Worm (Caenorhabditis elegans) whole organism, mixed stage, embryonic: ENCODE measurements around the gene ZK809.8.

Experiments used
- lin-13 ChIP-seq: fragments of 150-350 bp; optimal IDR thresholded peaks from 2 replicates; lab custom pipeline; 2014; ENCODE audit warnings: missing biosample characterization, missing genetic modification characterization
- nhr-12 ChIP-seq: fragments of 150-350 bp; optimal IDR thresholded peaks from 2 replicates; lab custom pipeline; 2014; ENCODE audit warnings: missing biosample characterization, missing genetic modification characterization

ZK809.8 gene

ce11 chrIV:11597079-11597478 lies 51.8 kb downstream of the ZK809.8 start:
- TF ChIP-seq lin-13: no peak
- no peak for TF ChIP-seq nhr-12
